Fruit fly (Drosophila melanogaster): ENCODE data around the gene CG1288.

DNA sequence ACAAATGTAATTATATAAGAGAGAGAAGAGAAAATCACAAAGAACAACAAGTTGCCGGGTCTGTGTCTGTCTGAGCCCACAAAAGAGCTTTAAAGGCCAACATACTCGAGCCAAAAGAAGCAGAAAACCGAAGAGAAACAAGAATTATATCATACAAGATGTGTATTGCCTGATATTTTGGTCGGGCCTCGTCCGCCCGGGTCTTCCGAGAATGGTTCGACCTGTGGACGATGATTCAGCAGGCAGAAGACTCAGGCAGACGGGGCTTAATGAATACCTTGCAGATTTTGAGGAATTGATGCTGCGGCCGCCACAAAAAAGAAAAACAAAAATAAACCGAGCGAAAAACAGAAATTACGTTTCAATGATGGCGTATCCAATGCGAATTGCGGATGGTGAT, 35.3 kb downstream of the CG1288 start:
- TF ChIP-seq CG3726 (GFP tag; IDR thresholded peaks at IDR 0.05) (no peak), CG32532 (GFP tag; IDR thresholded peaks at IDR 0.05) (no peak), Blimp-1 (GFP tag; optimal IDR thresholded peaks at IDR 0.05) (no peak), schlank (tag; optimal IDR thresholded peaks at IDR 0.05) (no peak), CG7357 (GFP tag; IDR thresholded peaks at IDR 0.05) (no peak), Asciz (GFP tag; optimal IDR thresholded peaks at IDR 0.05) (no peak), CG17568 (GFP tag; optimal IDR thresholded peaks at IDR 0.05) (no peak), sc (optimal IDR thresholded peaks at IDR 0.05) (no peak), sc (GFP tag; optimal IDR thresholded peaks at IDR 0.05) (no peak), NFAT (GFP tag; IDR thresholded peaks at IDR 0.05) (no peak)

All from whole organism, embryonic.